Worm (Caenorhabditis elegans) whole organism, late embryonic: ENCODE data around the gene F47B10.9.

Experiments used
- C08G9.2 ChIP-seq: sonication (generic microtip); optimal IDR thresholded peaks from 2 replicates; lab custom pipeline; 2016; ENCODE audit warnings: mild to moderate bottlenecking, missing genetic modification characterization, moderate library complexity, missing compliant biosample characterization
- C38D4.7 ChIP-seq: fragments of 200-800 bp; sonication (Bioruptor generic); optimal IDR thresholded peaks from 2 replicates; lab custom pipeline; 2018; ENCODE audit warnings: mild to moderate bottlenecking, missing genetic modification characterization, moderate library complexity, missing compliant biosample characterization
- F13H6.1 ChIP-seq: sonication (generic microtip); optimal IDR thresholded peaks from 2 replicates; lab custom pipeline; 2016; ENCODE audit warnings: missing genetic modification characterization, missing compliant biosample characterization
- K02D7.2 ChIP-seq: sonication (generic microtip); optimal IDR thresholded peaks from 2 replicates; lab custom pipeline; 2017; ENCODE audit warnings: mild to moderate bottlenecking, missing genetic modification characterization, missing compliant biosample characterization
- K09A11.1 ChIP-seq: sonication (generic microtip); optimal IDR thresholded peaks from 2 replicates; lab custom pipeline; 2017; ENCODE audit warnings: antibody characterized with exemption, mild to moderate bottlenecking, missing genetic modification characterization, missing compliant biosample characterization; ENCODE audit not compliant: insufficient read depth
- T23F11.4 ChIP-seq: fragments of 200-800 bp; sonication (Bioruptor generic); optimal IDR thresholded peaks from 2 replicates; lab custom pipeline; 2018; ENCODE audit warnings: mild to moderate bottlenecking, missing genetic modification characterization, missing compliant biosample characterization
- ama-1 ChIP-seq: fragments of 150-350 bp; optimal IDR thresholded peaks from 2 replicates; lab custom pipeline; 2014
- ceh-18 ChIP-seq: sonication (generic microtip); optimal IDR thresholded peaks from 2 replicates; lab custom pipeline; 2016; ENCODE audit warnings: missing genetic modification characterization, missing compliant biosample characterization
- ceh-19 ChIP-seq: fragments of 200-800 bp; sonication (Bioruptor generic); optimal IDR thresholded peaks from 2 replicates; lab custom pipeline; 2018; ENCODE audit warnings: mild to moderate bottlenecking, missing genetic modification characterization, missing compliant biosample characterization
- ceh-2 ChIP-seq: sonication (generic microtip); optimal IDR thresholded peaks from 2 replicates; lab custom pipeline; 2016; ENCODE audit warnings: missing genotype, missing genetic modification characterization, missing compliant biosample characterization
- ceh-22 ChIP-seq: sonication (generic microtip); optimal IDR thresholded peaks from 2 replicates; lab custom pipeline; 2017; ENCODE audit warnings: missing biosample characterization, missing genetic modification characterization
- ceh-30 ChIP-seq: fragments of 150-350 bp; optimal IDR thresholded peaks from 2 replicates; lab custom pipeline; 2014; ENCODE audit warnings: missing biosample characterization, missing genetic modification characterization
- ceh-31 ChIP-seq: sonication (generic microtip); optimal IDR thresholded peaks from 2 replicates; lab custom pipeline; 2016; ENCODE audit warnings: missing genetic modification characterization, missing compliant biosample characterization
- ceh-34 ChIP-seq: sonication (generic microtip); optimal IDR thresholded peaks from 2 replicates; lab custom pipeline; 2016; ENCODE audit warnings: mild to moderate bottlenecking, missing genetic modification characterization, missing compliant biosample characterization
- ceh-45 ChIP-seq: fragments of 200-800 bp; sonication (Bioruptor generic); IDR thresholded peaks from 2 replicates; pipeline ENCODE4 v1.3.6; 2022; ENCODE audit warnings: missing genetic modification reagents, missing genetic modification characterization, missing compliant biosample characterization
- ceh-9 ChIP-seq: sonication (generic microtip); optimal IDR thresholded peaks from 2 replicates; lab custom pipeline; 2016; ENCODE audit warnings: mild to moderate bottlenecking, missing genetic modification characterization, inconsistent platforms, missing compliant biosample characterization
- che-1 ChIP-seq: sonication (generic microtip); optimal IDR thresholded peaks from 2 replicates; lab custom pipeline; 2016; ENCODE audit warnings: mild to moderate bottlenecking, missing genetic modification characterization, missing compliant biosample characterization
- dmd-4 ChIP-seq: sonication (generic microtip); optimal IDR thresholded peaks from 2 replicates; lab custom pipeline; 2016; ENCODE audit warnings: borderline replicate concordance, missing genetic modification characterization, missing compliant biosample characterization
- dve-1 ChIP-seq: sonication (generic microtip); optimal IDR thresholded peaks from 2 replicates; lab custom pipeline; 2017; ENCODE audit warnings: antibody characterized with exemption, mild to moderate bottlenecking, missing genetic modification characterization, missing compliant biosample characterization
- elt-2 ChIP-seq: sonication (generic microtip); optimal IDR thresholded peaks from 2 replicates; lab custom pipeline; 2016; ENCODE audit warnings: missing genetic modification reagents, missing genetic modification characterization, missing compliant biosample characterization
- ets-4 ChIP-seq: sonication (generic microtip); optimal IDR thresholded peaks from 2 replicates; lab custom pipeline; 2016; ENCODE audit warnings: missing genetic modification characterization, missing compliant biosample characterization
- eyg-1 ChIP-seq: sonication (generic microtip); optimal IDR thresholded peaks from 2 replicates; lab custom pipeline; 2016; ENCODE audit warnings: missing genotype, missing genetic modification characterization, missing compliant biosample characterization
- fax-1 ChIP-seq: sonication (generic microtip); optimal IDR thresholded peaks from 2 replicates; lab custom pipeline; 2016; ENCODE audit warnings: missing genotype, missing genetic modification characterization, missing compliant biosample characterization
- fkh-10 ChIP-seq: fragments of 150-350 bp; optimal IDR thresholded peaks from 2 replicates; lab custom pipeline; 2014; ENCODE audit warnings: missing biosample characterization, missing genetic modification reagents, missing genetic modification characterization
- fkh-6 ChIP-seq: sonication (generic microtip); optimal IDR thresholded peaks from 2 replicates; lab custom pipeline; 2016; ENCODE audit warnings: missing genetic modification characterization, missing compliant biosample characterization
- gmeb-2 ChIP-seq: sonication (generic microtip); optimal IDR thresholded peaks from 2 replicates; lab custom pipeline; 2016; ENCODE audit warnings: missing genetic modification characterization, inconsistent platforms, missing compliant biosample characterization
- hlh-30 ChIP-seq: sonication (generic microtip); optimal IDR thresholded peaks from 2 replicates; lab custom pipeline; 2017; ENCODE audit warnings: antibody characterized with exemption, missing genetic modification characterization, missing compliant biosample characterization; ENCODE audit not compliant: insufficient read depth
- hlh-6 ChIP-seq: sonication (generic microtip); optimal IDR thresholded peaks from 2 replicates; lab custom pipeline; 2016; ENCODE audit warnings: missing genotype, missing genetic modification characterization, missing compliant biosample characterization
- hlh-8 ChIP-seq: sonication (generic microtip); optimal IDR thresholded peaks from 2 replicates; lab custom pipeline; 2016; ENCODE audit warnings: missing genotype, missing genetic modification characterization, missing compliant biosample characterization
- lim-6 ChIP-seq: sonication (generic microtip); optimal IDR thresholded peaks from 2 replicates; lab custom pipeline; 2016; ENCODE audit warnings: missing genetic modification characterization, missing compliant biosample characterization
- lin-11 ChIP-seq: fragments of 200-800 bp; sonication (Bioruptor generic); optimal IDR thresholded peaks from 2 replicates; lab custom pipeline; 2018; ENCODE audit warnings: mild to moderate bottlenecking, missing genetic modification characterization, missing compliant biosample characterization
- madf-2 ChIP-seq: sonication (generic microtip); optimal IDR thresholded peaks from 2 replicates; lab custom pipeline; 2017; ENCODE audit warnings: missing genetic modification characterization, missing compliant biosample characterization
- nfya-1 ChIP-seq: sonication (generic microtip); optimal IDR thresholded peaks from 2 replicates; lab custom pipeline; 2017; ENCODE audit warnings: missing genetic modification characterization, mild to moderate bottlenecking, missing compliant biosample characterization, antibody characterized with exemption, moderate library complexity
- nhr-11 ChIP-seq: fragments of 150-350 bp; optimal IDR thresholded peaks from 2 replicates; lab custom pipeline; 2014; ENCODE audit warnings: missing biosample characterization, missing genetic modification characterization
- pat-9 ChIP-seq: fragments of 200-800 bp; sonication (Bioruptor generic); optimal IDR thresholded peaks from 2 replicates; lab custom pipeline; 2018; ENCODE audit warnings: mild to moderate bottlenecking, missing genetic modification characterization, moderate library complexity, missing compliant biosample characterization
- pax-1 ChIP-seq: fragments of 150-350 bp; optimal IDR thresholded peaks from 2 replicates; lab custom pipeline; 2014; ENCODE audit warnings: missing biosample characterization, missing genetic modification characterization
- pha-2 ChIP-seq: sonication (generic microtip); optimal IDR thresholded peaks from 2 replicates; lab custom pipeline; 2017; ENCODE audit warnings: mild to moderate bottlenecking, missing genetic modification characterization, missing compliant biosample characterization
- pha-4 ChIP-seq: fragments of 150-350 bp; optimal IDR thresholded peaks from 2 replicates; lab custom pipeline; 2018; ENCODE audit warnings: missing biosample characterization, missing genetic modification reagents, missing genetic modification characterization
- pros-1 ChIP-seq: fragments of 150-350 bp; optimal IDR thresholded peaks from 2 replicates; lab custom pipeline; 2014; ENCODE audit warnings: missing biosample characterization, missing genetic modification reagents, missing genetic modification characterization
- ref-2 ChIP-seq: sonication (generic microtip); optimal IDR thresholded peaks from 2 replicates; lab custom pipeline; 2016; ENCODE audit warnings: missing genetic modification characterization, missing compliant biosample characterization
- rnt-1 ChIP-seq: sonication (generic microtip); optimal IDR thresholded peaks from 2 replicates; lab custom pipeline; 2016; ENCODE audit warnings: missing genetic modification characterization, missing compliant biosample characterization
- sdc-2 ChIP-seq: sonication (generic microtip); optimal IDR thresholded peaks from 2 replicates; lab custom pipeline; 2016; ENCODE audit warnings: missing genotype, missing genetic modification characterization, missing compliant biosample characterization
- sox-2 ChIP-seq: fragments of 200-800 bp; sonication (Bioruptor generic); IDR thresholded peaks from 2 replicates; pipeline ENCODE4 v1.3.6; 2022; ENCODE audit warnings: missing genetic modification reagents, missing genetic modification characterization, missing compliant biosample characterization
- tbx-2 ChIP-seq: sonication (generic microtip); optimal IDR thresholded peaks from 2 replicates; lab custom pipeline; 2016; ENCODE audit warnings: missing genetic modification characterization, missing compliant biosample characterization
- tbx-7 ChIP-seq: sonication (generic microtip); optimal IDR thresholded peaks from 2 replicates; lab custom pipeline; 2016; ENCODE audit warnings: missing genotype, missing genetic modification characterization, missing compliant biosample characterization
- ttx-3 ChIP-seq: sonication (generic microtip); optimal IDR thresholded peaks from 2 replicates; lab custom pipeline; 2016; ENCODE audit warnings: missing genetic modification reagents, missing genetic modification characterization, missing compliant biosample characterization
- unc-42 ChIP-seq: sonication (generic microtip); optimal IDR thresholded peaks from 2 replicates; lab custom pipeline; 2016; ENCODE audit warnings: missing genotype, missing genetic modification characterization, missing compliant biosample characterization
- unc-55 ChIP-seq: sonication (generic microtip); optimal IDR thresholded peaks from 2 replicates; lab custom pipeline; 2017; ENCODE audit warnings: missing biosample characterization, missing genetic modification reagents, missing genetic modification characterization

F47B10.9 gene

DNA sequence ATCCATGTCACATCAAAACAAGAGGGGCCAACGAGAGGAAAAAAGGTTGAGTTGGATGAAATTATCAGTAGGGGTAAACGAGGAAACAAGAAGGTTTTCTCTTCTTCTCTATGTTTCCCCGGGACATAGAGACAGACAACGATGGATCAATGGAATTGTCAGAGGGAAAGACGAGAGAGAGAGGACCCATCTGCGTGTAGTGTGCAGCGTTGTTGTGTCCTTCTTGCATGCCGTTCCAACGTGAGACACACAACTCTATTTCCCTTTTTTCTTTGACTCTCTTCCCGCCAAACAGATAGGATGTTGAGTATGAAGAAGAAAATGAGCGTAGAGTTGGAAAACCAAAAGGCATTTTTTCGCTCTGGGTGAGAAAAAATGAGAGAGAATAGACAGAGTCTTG is 12.9 kb downstream of the F47B10.9 start (continued):
- TF ChIP-seq ama-1 (no peak), dmd-4 (tag; lab: Kevin White, UChicago) (no peak), madf-2 (tag; lab: Kevin White, UChicago) (no peak), T23F11.4 (GFP tag; lab: Kevin White, UChicago) (peak; percentile 31), lim-6 (tag; lab: Kevin White, UChicago) (no peak), ceh-22 (tag; lab: Kevin White, UChicago) (no peak), K02D7.2 (tag; lab: Kevin White, UChicago) (no peak), fkh-10 (GFP tag; lab: Kevin White, UChicago) (no peak), nhr-11 (tag; lab: Kevin White, UChicago) (no peak), pros-1 (no peak), K09A11.1 (tag; lab: Kevin White, UChicago) (no peak), unc-42 (tag; lab: Kevin White, UChicago) (peak; percentile 31), hlh-30 (tag; lab: Kevin White, UChicago) (no peak), ets-4 (no peak), tbx-7 (tag; lab: Kevin White, UChicago) (no peak), elt-2 (tag; lab: Kevin White, UChicago) (peak; percentile 30), nfya-1 (tag; lab: Kevin White, UChicago) (peak; percentile 57), dve-1 (no peak), ceh-19 (GFP tag; lab: Kevin White, UChicago) (no peak), che-1 (tag; lab: Kevin White, UChicago) (no peak), hlh-6 (tag; lab: Kevin White, UChicago) (no peak), fkh-6 (tag; lab: Kevin White, UChicago) (no peak), rnt-1 (tag; lab: Kevin White, UChicago) (peak; percentile 73)

DNA sequence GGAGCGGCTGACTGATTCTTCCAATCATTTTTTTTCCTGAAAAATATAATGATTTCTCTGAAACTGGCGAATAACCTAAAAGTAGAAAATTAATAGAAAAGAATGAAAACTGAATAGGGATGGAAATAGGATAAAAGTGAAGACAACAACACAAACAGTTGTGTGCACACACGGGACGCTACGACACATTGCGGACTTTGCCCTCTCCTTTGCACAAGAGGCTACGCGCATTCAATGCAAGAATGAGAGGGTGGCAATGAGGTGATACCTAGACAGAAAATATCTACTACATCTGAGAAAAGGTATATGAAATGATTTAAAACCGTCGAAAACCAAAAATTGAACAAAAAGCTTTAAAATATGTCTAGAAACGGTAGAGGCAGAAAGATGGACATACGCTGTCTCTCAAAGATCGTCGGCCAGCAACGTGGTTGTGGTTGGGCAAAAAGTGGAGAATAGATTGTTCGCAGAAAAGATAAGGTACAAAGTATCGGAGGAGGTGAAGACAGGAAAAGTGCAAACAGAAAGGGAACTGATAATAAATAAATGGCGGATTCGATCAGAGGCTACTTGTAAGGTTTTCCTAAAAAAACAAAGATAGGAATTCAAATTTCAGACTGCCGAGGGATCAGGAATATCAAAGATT is 13.7 kb downstream of the F47B10.9 start, which contains the start of gene suca-1:
TSS of gene suca-1 (minus strand) at position 36 of the 646 bp plus-strand sequence.
- TF ChIP-seq ceh-2 (tag; lab: Kevin White, UChicago) (peak; percentile 33), C38D4.7 (GFP tag; lab: Kevin White, UChicago) (peak; percentile 14), ceh-45 (GFP tag; lab: Robert Waterston, UW) (0 out of 2 replicates have a peak, but pooled peaks have one; percentile 22), ttx-3 (tag; lab: Kevin White, UChicago) (no peak), hlh-30 (tag; lab: Kevin White, UChicago) (peak; percentile 2), pha-4 (tag; lab: Kevin White, UChicago) (no peak), ceh-31 (peak; percentile 19), ceh-30 (peak; percentile 58), ref-2 (tag; lab: Kevin White, UChicago) (no peak), unc-55 (GFP tag; lab: Kevin White, UChicago) (no peak), pax-1 (no peak), unc-42 (tag; lab: Kevin White, UChicago) (peak; percentile 3), tbx-7 (tag; lab: Kevin White, UChicago) (no peak), tbx-2 (tag; lab: Kevin White, UChicago) (peak; percentile 71), F13H6.1 (tag; lab: Kevin White, UChicago) (peak; percentile 40), sdc-2 (tag; lab: Kevin White, UChicago) (peak; percentile 51), pros-1 (no peak), C08G9.2 (tag; lab: Kevin White, UChicago) (peak; percentile 8), fax-1 (no peak), hlh-6 (tag; lab: Kevin White, UChicago) (peak; percentile 36), eyg-1 (tag; lab: Kevin White, UChicago) (no peak), ceh-18 (peak; percentile 34), nfya-1 (tag; lab: Kevin White, UChicago) (peak; percentile 67), nhr-11 (tag; lab: Kevin White, UChicago) (no peak), madf-2 (tag; lab: Kevin White, UChicago) (peak; percentile 28), pha-2 (tag; lab: Kevin White, UChicago) (no peak), sox-2 (GFP tag; lab: Robert Waterston, UW) (no peak), K02D7.2 (tag; lab: Kevin White, UChicago) (peak; percentile 11), ceh-34 (peak; percentile 51), elt-2 (tag; lab: Kevin White, UChicago) (peak; percentile 41), ceh-19 (GFP tag; lab: Kevin White, UChicago) (peak; percentile 1), pat-9 (tag; lab: Kevin White, UChicago) (no peak), ceh-9 (tag; lab: Kevin White, UChicago) (no peak), lin-11 (tag; lab: Kevin White, UChicago) (no peak), dve-1 (no peak), gmeb-2 (tag; lab: Kevin White, UChicago) (peak; percentile 14), hlh-8 (no peak)
